Fruit fly (Drosophila melanogaster) whole organism, embryonic: ENCODE data around the gene RfC3.

Experiments
- Atf3 ChIP-seq: fragments of 200-800 bp; sonication (Bioruptor generic); optimal IDR thresholded peaks from 3 replicates; lab custom pipeline; 2016; ENCODE audit warnings: missing biosample characterization, missing genetic modification characterization
- Bdp1 ChIP-seq: fragments of 200-800 bp; sonication (Bioruptor generic); optimal IDR thresholded peaks from 3 replicates; lab custom pipeline; 2016; ENCODE audit warnings: missing biosample characterization, missing genetic modification characterization
- CG10431 ChIP-seq: fragments of 200-800 bp; sonication (Bioruptor generic); optimal IDR thresholded peaks from 3 replicates; lab custom pipeline; 2018; ENCODE audit warnings: missing biosample characterization, mild to moderate bottlenecking, missing genetic modification characterization
- CG10565 ChIP-seq: fragments of 200-800 bp; sonication (Bioruptor generic); optimal IDR thresholded peaks from 3 replicates; lab custom pipeline; 2016; ENCODE audit warnings: missing biosample characterization, mild to moderate bottlenecking, missing genetic modification characterization
- CG12104 ChIP-seq: fragments of 200-800 bp; sonication (Bioruptor generic); optimal IDR thresholded peaks from 3 replicates; lab custom pipeline; 2016; ENCODE audit warnings: missing biosample characterization, missing genetic modification characterization
- CG12236 ChIP-seq: fragments of 200-800 bp; sonication (Bioruptor generic); optimal IDR thresholded peaks from 2 replicates; lab custom pipeline; 2016; ENCODE audit warnings: missing biosample characterization, missing genetic modification characterization
- CG13123 ChIP-seq: fragments of 200-800 bp; sonication (Bioruptor generic); optimal IDR thresholded peaks from 2 replicates; lab custom pipeline; 2016; ENCODE audit warnings: missing biosample characterization, missing genetic modification characterization
- CG15073 ChIP-seq: fragments of 200-800 bp; sonication (Bioruptor generic); optimal IDR thresholded peaks from 2 replicates; lab custom pipeline; 2016; ENCODE audit warnings: missing biosample characterization, missing genetic modification characterization
- CG15514 ChIP-seq: fragments of 200-800 bp; sonication (Bioruptor generic); optimal IDR thresholded peaks from 3 replicates; lab custom pipeline; 2017; ENCODE audit warnings: missing biosample characterization, missing genetic modification characterization, mild to moderate bottlenecking, moderate library complexity, missing genetic modification reagents
- CG15601 ChIP-seq: fragments of 200-800 bp; sonication (Bioruptor generic); optimal IDR thresholded peaks from 3 replicates; lab custom pipeline; 2019; ENCODE audit warnings: missing biosample characterization, mild to moderate bottlenecking, missing genetic modification characterization, moderate library complexity
- CG16779 ChIP-seq: fragments of 200-800 bp; sonication (Bioruptor generic); IDR thresholded peaks from 2 replicates; pipeline ENCODE4 v1.3.6; 2022; ENCODE audit warnings: missing biosample characterization, missing genetic modification characterization
- CG17612 ChIP-seq: fragments of 200-800 bp; sonication (Bioruptor generic); IDR thresholded peaks from 2 replicates; pipeline ENCODE4 v1.3.6; 2022; ENCODE audit warnings: missing biosample characterization, missing genetic modification characterization
- CG32772 ChIP-seq: fragments of 200-800 bp; sonication (Bioruptor generic); IDR thresholded peaks from 2 replicates; pipeline ENCODE4 v1.3.6; 2022; ENCODE audit warnings: missing biosample characterization, missing genetic modification characterization
- CG34376 ChIP-seq: fragments of 200-800 bp; sonication (Bioruptor generic); optimal IDR thresholded peaks from 2 replicates; lab custom pipeline; 2018; ENCODE audit warnings: missing biosample characterization, mild to moderate bottlenecking, missing genetic modification characterization
- CG4424 ChIP-seq: fragments of 200-800 bp; sonication (Bioruptor generic); optimal IDR thresholded peaks from 3 replicates; lab custom pipeline; 2016; ENCODE audit warnings: missing biosample characterization, missing genetic modification characterization
- CG5245 ChIP-seq: fragments of 200-800 bp; sonication (Bioruptor generic); optimal IDR thresholded peaks from 3 replicates; lab custom pipeline; 2016; ENCODE audit warnings: missing biosample characterization, missing genetic modification characterization
- CG6654 ChIP-seq: fragments of 200-800 bp; sonication (Bioruptor generic); optimal IDR thresholded peaks from 2 replicates; lab custom pipeline; 2017; ENCODE audit warnings: missing biosample characterization, mild to moderate bottlenecking, missing genetic modification characterization
- CG7963 ChIP-seq: fragments of 200-800 bp; sonication (Bioruptor generic); IDR thresholded peaks from 3 replicates; pipeline ENCODE4 v1.3.6; 2022; ENCODE audit warnings: missing biosample characterization, missing genetic modification characterization; ENCODE audit not compliant: partially characterized antibody
- CG8359 ChIP-seq: fragments of 200-800 bp; sonication (Bioruptor generic); optimal IDR thresholded peaks from 2 replicates; lab custom pipeline; 2017; ENCODE audit warnings: missing biosample characterization, mild to moderate bottlenecking, missing genetic modification characterization, borderline replicate concordance
- CG9727 ChIP-seq: fragments of 200-800 bp; sonication (Bioruptor generic); optimal IDR thresholded peaks from 3 replicates; lab custom pipeline; 2017; ENCODE audit warnings: missing biosample characterization, mild to moderate bottlenecking, missing genetic modification characterization
- CG9932 ChIP-seq: fragments of 200-800 bp; sonication (Bioruptor generic); IDR thresholded peaks from 2 replicates; pipeline ENCODE4 v1.3.6; 2022; ENCODE audit warnings: missing biosample characterization, missing genetic modification characterization
- Camta ChIP-seq: fragments of 200-800 bp; sonication (Bioruptor generic); optimal IDR thresholded peaks from 2 replicates; lab custom pipeline; 2016; ENCODE audit warnings: missing biosample characterization, missing genetic modification characterization
- Chrac-16 ChIP-seq: fragments of 200-800 bp; sonication (Bioruptor generic); optimal IDR thresholded peaks from 3 replicates; lab custom pipeline; 2016; ENCODE audit warnings: missing biosample characterization, missing genetic modification characterization
- Deaf1 ChIP-seq: fragments of 200-800 bp; optimal IDR thresholded peaks from 3 replicates; lab custom pipeline; 2019; ENCODE audit warnings: missing biosample characterization, mild to moderate bottlenecking, missing genetic modification characterization, moderate library complexity
- Fer2 ChIP-seq: fragments of 200-800 bp; sonication (Bioruptor generic); optimal IDR thresholded peaks from 2 replicates; lab custom pipeline; 2018; ENCODE audit warnings: missing biosample characterization, mild to moderate bottlenecking, missing genetic modification characterization, moderate library complexity
- GATAe ChIP-seq: fragments of 200-800 bp; sonication (Bioruptor generic); conservative IDR thresholded peaks from 2 replicates; pipeline ENCODE4 v1.3.6; 2022; ENCODE audit warnings: missing biosample characterization, missing genetic modification characterization
- H15 ChIP-seq: fragments of 200-800 bp; sonication (Bioruptor generic); IDR thresholded peaks from 3 replicates; pipeline ENCODE4 v1.3.6; 2022; ENCODE audit warnings: missing biosample characterization, missing genetic modification characterization
- Hmx ChIP-seq: fragments of 200-800 bp; sonication (Bioruptor generic); optimal IDR thresholded peaks from 2 replicates; lab custom pipeline; 2016; ENCODE audit warnings: missing biosample characterization, missing genetic modification characterization
- Hr39 ChIP-seq: fragments of >200 bp; optimal IDR thresholded peaks from 2 replicates; lab custom pipeline; 2017
- Lhr ChIP-seq: fragments of 200-800 bp; sonication (Bioruptor generic); optimal IDR thresholded peaks from 3 replicates; lab custom pipeline; 2017; ENCODE audit warnings: mild to moderate bottlenecking, missing biosample characterization, missing genetic modification reagents, missing genetic modification characterization
- Meics ChIP-seq: fragments of 200-800 bp; sonication (Bioruptor generic); optimal IDR thresholded peaks from 2 replicates; lab custom pipeline; 2017; ENCODE audit warnings: missing biosample characterization, mild to moderate bottlenecking, missing genetic modification characterization
- NFAT ChIP-seq: fragments of 200-800 bp; sonication (Bioruptor generic); IDR thresholded peaks from 2 replicates; pipeline ENCODE4 v1.3.6; 2022; ENCODE audit warnings: missing biosample characterization, missing genetic modification characterization
- Nf-YB ChIP-seq: fragments of 200-800 bp; sonication (Bioruptor generic); optimal IDR thresholded peaks from 3 replicates; lab custom pipeline; 2019; ENCODE audit warnings: missing biosample characterization, mild to moderate bottlenecking, missing genetic modification characterization, moderate library complexity
- Ravus ChIP-seq: fragments of 200-800 bp; sonication (Bioruptor generic); IDR thresholded peaks from 2 replicates; pipeline ENCODE4 v1.3.6; 2022; ENCODE audit warnings: missing biosample characterization, missing genetic modification characterization
- Xbp1 ChIP-seq: fragments of 200-800 bp; sonication (Bioruptor generic); optimal IDR thresholded peaks from 3 replicates; lab custom pipeline; 2016; ENCODE audit warnings: missing biosample characterization, mild to moderate bottlenecking, missing genetic modification characterization
- chm ChIP-seq: fragments of 200-800 bp; sonication (Bioruptor generic); IDR thresholded peaks from 2 replicates; pipeline ENCODE4 v1.3.6; 2022; ENCODE audit warnings: missing biosample characterization, missing genetic modification characterization
- corto ChIP-seq: fragments of 200-800 bp; sonication (Bioruptor generic); optimal IDR thresholded peaks from 2 replicates; lab custom pipeline; 2016; ENCODE audit warnings: missing biosample characterization, mild to moderate bottlenecking, missing genetic modification characterization, moderate library complexity
- eve ChIP-seq, 2 experiments: fragments of >200 bp; optimal IDR thresholded peaks; 2 replicates each; lab custom pipeline; 2017; ENCODE audit warnings: missing biosample characterization in 2 of 2, missing genetic modification characterization in 2 of 2
- h ChIP-seq: fragments of >200 bp; optimal IDR thresholded peaks from 2 replicates; lab custom pipeline; 2017
- ken ChIP-seq: fragments of 200-800 bp; sonication (Bioruptor generic); IDR thresholded peaks from 3 replicates; pipeline ENCODE4 v1.3.6; 2022; ENCODE audit warnings: missing biosample characterization, missing genetic modification characterization
- mirr ChIP-seq: fragments of 200-800 bp; sonication (Bioruptor generic); optimal IDR thresholded peaks from 3 replicates; lab custom pipeline; 2018; ENCODE audit warnings: missing biosample characterization, mild to moderate bottlenecking, missing genetic modification characterization
- nau ChIP-seq: fragments of 200-800 bp; sonication (Bioruptor generic); optimal IDR thresholded peaks from 3 replicates; lab custom pipeline; 2017; ENCODE audit warnings: missing biosample characterization, mild to moderate bottlenecking, missing genetic modification characterization, missing genetic modification reagents
- nmo ChIP-seq: fragments of 200-800 bp; sonication (Bioruptor generic); optimal IDR thresholded peaks from 2 replicates; lab custom pipeline; 2018; ENCODE audit warnings: missing biosample characterization, mild to moderate bottlenecking, missing genetic modification characterization, moderate library complexity
- onecut ChIP-seq: fragments of 200-800 bp; sonication (Bioruptor generic); IDR thresholded peaks from 2 replicates; pipeline ENCODE4 v1.3.6; 2022; ENCODE audit warnings: missing biosample characterization, missing genetic modification characterization
- pan ChIP-seq, 4 experiments: fragments of >200 bp in 3 of 4; fragments of 200-800 bp in 1 of 4; sonication (Bioruptor generic) in 1 of 4; optimal IDR thresholded peaks in 3 of 4; IDR thresholded peaks in 1 of 4; 2 replicates each; pipeline versions ENCODE4 v1.3.6 to Lab custom; 2017 to 2022; ENCODE audit warnings: missing biosample characterization in 2 of 4, missing genetic modification characterization in 2 of 4, mixed read lengths in 1 of 4
- pros ChIP-seq: fragments of 200-800 bp; sonication (Bioruptor generic); optimal IDR thresholded peaks from 3 replicates; lab custom pipeline; 2019; ENCODE audit warnings: missing biosample characterization, mild to moderate bottlenecking, missing genetic modification characterization, moderate library complexity
- ranshi ChIP-seq: fragments of 200-800 bp; sonication (Bioruptor generic); IDR thresholded peaks from 2 replicates; pipeline ENCODE4 v1.3.6; 2022; ENCODE audit warnings: missing biosample characterization, missing genetic modification characterization
- sqz ChIP-seq: fragments of 200-800 bp; sonication (Bioruptor generic); optimal IDR thresholded peaks from 3 replicates; lab custom pipeline; 2018; ENCODE audit warnings: missing biosample characterization, mild to moderate bottlenecking, missing genetic modification characterization
- wek ChIP-seq: fragments of 200-800 bp; sonication (Bioruptor generic); optimal IDR thresholded peaks from 3 replicates; lab custom pipeline; 2018; ENCODE audit warnings: missing biosample characterization, mild to moderate bottlenecking, missing genetic modification characterization, moderate library complexity

Gene RfC3

DNA sequence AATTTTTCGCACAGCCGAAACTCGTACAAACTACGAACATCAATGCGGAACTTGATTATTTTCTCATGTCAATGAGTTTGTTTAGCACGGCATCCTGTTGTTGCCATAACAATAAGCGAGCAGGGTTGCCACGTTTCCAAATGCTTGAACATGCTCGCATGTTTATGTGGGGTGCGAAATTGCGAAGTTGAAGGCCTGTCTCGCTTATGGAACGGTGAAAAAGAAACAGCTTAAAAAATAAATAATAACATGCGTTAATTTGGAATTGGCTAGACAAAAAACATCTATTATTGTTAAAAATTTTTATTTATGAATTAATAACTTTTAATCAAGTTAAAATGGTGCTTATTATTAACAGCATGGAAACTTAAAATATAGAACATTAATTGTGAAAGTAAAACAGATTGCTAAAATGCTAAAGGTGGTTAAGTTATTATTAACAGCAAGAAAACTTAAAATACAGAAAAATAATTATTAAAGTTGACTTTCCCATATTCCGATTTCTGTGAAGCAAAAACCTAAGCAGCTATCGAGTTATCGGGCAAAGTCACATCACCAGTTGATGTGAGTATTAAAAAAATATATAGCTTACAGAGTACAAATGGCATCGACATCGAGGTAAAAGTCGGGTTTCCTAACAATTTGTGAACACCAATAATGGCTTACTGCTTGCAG is 11.9 kb downstream of the RfC3 start, which contains the start of the genes Bug22 and TfIIB (continued):
- peak; percentile 26 for TF ChIP-seq Lhr (GFP tag; lab: Kevin White, UChicago)
- TF ChIP-seq CG9727: peak; percentile 72
- TF ChIP-seq Fer2 (tag; lab: Kevin White, UChicago): peak; percentile 28
- no peak for TF ChIP-seq Deaf1 (tag; lab: Kevin White, UChicago)
- TF ChIP-seq CG12236: peak; percentile 41
- peak; percentile 51 for TF ChIP-seq Nf-YB (GFP tag; lab: Kevin White, UChicago)
- peak; percentile 83 for TF ChIP-seq Xbp1
- TF ChIP-seq h: no peak
- TF ChIP-seq ranshi: 0 out of 2 replicates have a peak, but pooled peaks have one; percentile 64
- TF ChIP-seq CG17612: no peak
- no peak for TF ChIP-seq pros (GFP tag; lab: Kevin White, UChicago)
- peak; percentile 72 for TF ChIP-seq Chrac-16
- peak; percentile 76; the same call in 1 of the 2 replicates for TF ChIP-seq NFAT
- peak; percentile 45; the same call in 1 of the 2 replicates for TF ChIP-seq CG32772
- TF ChIP-seq Meics (GFP tag; lab: Kevin White, UChicago): peak; percentile 74
- TF ChIP-seq CG9932: peak; percentile 80
- TF ChIP-seq Hr39: no peak
- TF ChIP-seq Bdp1: peak; percentile 27
- TF ChIP-seq pan (optimal IDR thresholded peaks at IDR 0.05; lab: Kevin White, UChicago): no peak
- peak in 1 of 2 experiments; percentile 76 for TF ChIP-seq pan (GFP tag; optimal IDR thresholded peaks at IDR 0.05 in 1 of 2, IDR thresholded peaks at IDR 0.05 in 1 of 2)
- peak; percentile 65; the same call in 1 of the 2 replicates for TF ChIP-seq chm (GFP tag; lab: Robert Waterston, UW)
- peak; percentile 18 for TF ChIP-seq CG10431 (GFP tag; lab: Kevin White, UChicago)
- TF ChIP-seq mirr: peak; percentile 45
- peak; percentile 71 for TF ChIP-seq CG15514 (GFP tag; lab: Kevin White, UChicago)
- peak; percentile 75 for TF ChIP-seq CG4424 (GFP tag; lab: Kevin White, UChicago)
- TF ChIP-seq CG8359: no peak
- TF ChIP-seq H15 (GFP tag; lab: Robert Waterston, UW): no peak
- TF ChIP-seq CG34376 (GFP tag; lab: Kevin White, UChicago): peak; percentile 41
- peak; percentile 63 for TF ChIP-seq onecut
- no peak for TF ChIP-seq GATAe (GFP tag; lab: Robert Waterston, UW)
- TF ChIP-seq CG15073 (GFP tag; lab: Kevin White, UChicago): no peak
- peak; percentile 19; the same call in 1 of the 2 replicates for TF ChIP-seq Ravus (GFP tag; lab: Robert Waterston, UW)
- TF ChIP-seq CG12104 (GFP tag; lab: Kevin White, UChicago): peak; percentile 60
- TF ChIP-seq sqz (GFP tag; lab: Kevin White, UChicago): peak; percentile 76
- TF ChIP-seq Atf3: peak; percentile 47
- no peak for TF ChIP-seq CG10565 (GFP tag; lab: Kevin White, UChicago)
- TF ChIP-seq CG6654 (GFP tag; lab: Kevin White, UChicago): no peak
- TF ChIP-seq nmo (GFP tag; lab: Kevin White, UChicago): peak; percentile 77
- peak; percentile 61 for TF ChIP-seq CG15601 (tag; lab: Kevin White, UChicago)
- TF ChIP-seq eve (GFP tag; optimal IDR thresholded peaks at IDR 0.05; lab: Kevin White, UChicago): no peak
- peak; percentile 11 for TF ChIP-seq wek (GFP tag; lab: Kevin White, UChicago)
- TF ChIP-seq Hmx: peak; percentile 26
- peak; percentile 3 for TF ChIP-seq nau (GFP tag; lab: Kevin White, UChicago)
- no peak for TF ChIP-seq CG7963 (GFP tag; lab: Robert Waterston, UW)
- TF ChIP-seq ken (GFP tag; lab: Robert Waterston, UW): peak; percentile 70; the same call in 2 of the 3 replicates
- peak; percentile 67 for TF ChIP-seq CG5245 (GFP tag; lab: Kevin White, UChicago)
- TF ChIP-seq Camta (GFP tag; lab: Kevin White, UChicago): peak; percentile 53
- 0 out of 2 replicates have a peak, but pooled peaks have one; percentile 12 for TF ChIP-seq CG16779 (GFP tag; lab: Robert Waterston, UW)
- TF ChIP-seq corto (GFP tag; lab: Kevin White, UChicago): no peak
- peak; percentile 65 for TF ChIP-seq CG13123 (GFP tag; lab: Kevin White, UChicago)
